Worm (Caenorhabditis elegans): Measurements from ENCODE around the gene rip-1.

DNA sequence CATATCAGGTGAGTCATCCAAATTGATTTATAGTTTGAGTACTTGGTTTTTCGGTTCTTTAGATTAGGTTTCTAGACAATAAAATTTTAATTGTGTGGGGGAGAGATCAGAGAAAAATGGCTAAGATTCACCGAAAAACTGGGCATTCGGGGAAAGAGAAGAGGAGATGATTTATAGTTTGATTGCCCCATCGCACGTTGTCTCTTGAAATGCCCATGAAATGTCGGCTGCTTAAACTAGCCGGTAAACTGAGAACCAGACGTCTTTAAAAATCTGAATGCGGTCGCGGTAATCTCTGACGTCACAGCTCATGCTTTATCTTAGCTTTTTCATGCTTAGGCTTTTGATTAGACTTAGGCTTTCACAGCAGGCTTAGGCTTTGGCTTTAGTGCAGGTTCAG is 38.4 kb upstream of the rip-1 start:
- no peak for TF ChIP-seq fkh-6 (tag; optimal IDR thresholded peaks at IDR 0.05)
- no peak for TF ChIP-seq elt-2 (tag; optimal IDR thresholded peaks at IDR 0.05)
- no peak for TF ChIP-seq lin-11 (tag; optimal IDR thresholded peaks at IDR 0.05)
- TF ChIP-seq ceh-24 (tag; optimal IDR thresholded peaks at IDR 0.05), result no peak
- TF ChIP-seq ets-4 (tag; optimal IDR thresholded peaks at IDR 0.05), result no peak
- TF ChIP-seq pros-1 (tag; optimal IDR thresholded peaks at IDR 0.05), result no peak
- TF ChIP-seq ahr-1 (tag; optimal IDR thresholded peaks at IDR 0.05), result no peak
- TF ChIP-seq gmeb-2 (tag; optimal IDR thresholded peaks at IDR 0.05), result no peak
- TF ChIP-seq hlh-30 (tag; optimal IDR thresholded peaks at IDR 0.05; ENCODE audit: insufficient read depth), result no peak
- no peak for TF ChIP-seq unc-86 (tag; optimal IDR thresholded peaks at IDR 0.05)
- no peak for TF ChIP-seq dmd-4 (tag; optimal IDR thresholded peaks at IDR 0.05; ENCODE audit: borderline replicate concordance)
- TF ChIP-seq ceh-9 (tag; optimal IDR thresholded peaks at IDR 0.05), result no peak
- TF ChIP-seq nfya-1 (tag; optimal IDR thresholded peaks at IDR 0.05), result no peak
- no peak for TF ChIP-seq syd-9 (tag; optimal IDR thresholded peaks at IDR 0.05)
